Fruit fly (Drosophila melanogaster): ENCODE results near the gene lqfR.

The lqfR gene

dm6 chr3R:22446493-22446892, 35.4 kb downstream of the lqfR start, which contains the start of gene CG12499:
Gene CG12499, minus strand, starts transcription at chr3R:22446587.
- no peak for TF ChIP-seq CG15336 (GFP tag; IDR thresholded peaks at IDR 0.05)
- no peak for TF ChIP-seq OdsH (GFP tag; optimal IDR thresholded peaks at IDR 0.05)
- no peak for TF ChIP-seq Lpt (GFP tag; optimal IDR thresholded peaks at IDR 0.05)
- TF ChIP-seq Sox102F (GFP tag; optimal IDR thresholded peaks at IDR 0.05): no peak
- no peak for TF ChIP-seq Eip93F (GFP tag; optimal IDR thresholded peaks at IDR 0.05)
- no peak for TF ChIP-seq ss (GFP tag; optimal IDR thresholded peaks at IDR 0.05)
- no peak for TF ChIP-seq CG6276 (GFP tag; optimal IDR thresholded peaks at IDR 0.05)
- TF ChIP-seq CG1621 (tag; optimal IDR thresholded peaks at IDR 0.05): no peak
- no peak for TF ChIP-seq CG32006 (GFP tag; optimal IDR thresholded peaks at IDR 0.05)
- no peak for TF ChIP-seq Hr38 (GFP tag; optimal IDR thresholded peaks at IDR 0.05)
- no peak for TF ChIP-seq CG11294 (GFP tag; IDR thresholded peaks at IDR 0.05)
- TF ChIP-seq eg (GFP tag; IDR thresholded peaks at IDR 0.05): no peak
- TF ChIP-seq Hr39 (GFP tag; optimal IDR thresholded peaks at IDR 0.05): no peak
- no peak for TF ChIP-seq esn (GFP tag; optimal IDR thresholded peaks at IDR 0.05)
- TF ChIP-seq Sox14 (GFP tag; optimal IDR thresholded peaks at IDR 0.05): no peak
- no peak for TF ChIP-seq CG8319 (GFP tag; optimal IDR thresholded peaks at IDR 0.05)
- TF ChIP-seq Met (GFP tag; optimal IDR thresholded peaks at IDR 0.05): no peak
- no peak for TF ChIP-seq Gug (GFP tag; IDR thresholded peaks at IDR 0.05)

DNA sequence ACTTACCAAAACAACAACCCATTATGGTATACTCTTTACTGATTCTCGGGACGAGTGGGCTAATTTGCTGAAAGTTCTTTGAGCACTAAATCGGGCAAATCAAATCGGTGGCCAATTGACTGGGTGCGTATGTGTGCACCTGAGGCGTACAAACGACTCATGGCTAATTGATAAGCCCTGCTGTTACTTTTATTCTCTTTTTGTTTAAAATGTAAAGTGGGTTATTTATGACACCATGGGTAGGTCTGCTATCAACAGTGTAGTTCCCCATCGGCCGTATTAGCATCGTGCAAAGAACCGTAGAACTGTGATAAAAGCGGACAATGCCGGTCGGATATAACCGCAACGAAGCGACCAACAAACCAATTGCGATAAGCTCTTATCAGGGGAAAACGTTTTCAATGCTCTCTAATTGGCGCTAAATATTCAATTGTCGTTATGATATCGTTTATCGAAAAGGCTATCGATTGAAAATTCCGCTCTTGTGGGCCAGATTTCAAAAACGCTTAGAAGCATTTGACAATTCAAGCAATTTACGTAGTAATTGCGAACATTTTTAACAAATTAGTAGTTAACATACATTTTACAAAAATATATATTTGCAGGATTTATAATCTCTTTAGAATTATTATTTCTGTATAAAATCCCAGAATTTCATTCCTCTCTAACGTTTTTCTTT, 36.2 kb downstream of the lqfR start, which contains the start of gene CG34288:
TSS of gene CG34288 (minus strand) at position 69 of the 679 bp plus-strand sequence.
- TF ChIP-seq Lpt (GFP tag; optimal IDR thresholded peaks at IDR 0.05) (no peak), CG6163 (GFP tag; IDR thresholded peaks at IDR 0.05) (no peak), CG11294 (GFP tag; IDR thresholded peaks at IDR 0.05) (no peak), CG31627 (GFP tag; optimal IDR thresholded peaks at IDR 0.05) (peak; percentile 19), salr (GFP tag; optimal IDR thresholded peaks at IDR 0.05) (no peak), dsx (GFP tag; optimal IDR thresholded peaks at IDR 0.05; ENCODE audit: poor library complexity, severe bottlenecking) (no peak), acj6 (GFP tag; optimal IDR thresholded peaks at IDR 0.05) (peak; percentile 31), Gug (GFP tag; IDR thresholded peaks at IDR 0.05) (no peak), Sox14 (GFP tag; optimal IDR thresholded peaks at IDR 0.05) (no peak), CG34406 (GFP tag; optimal IDR thresholded peaks at IDR 0.05) (no peak), CG15336 (GFP tag; IDR thresholded peaks at IDR 0.05) (peak; percentile 75), Eip93F (GFP tag; optimal IDR thresholded peaks at IDR 0.05) (peak; percentile 21), CG4318 (GFP tag; optimal IDR thresholded peaks at IDR 0.05) (no peak), CG10669 (GFP tag; optimal IDR thresholded peaks at IDR 0.05) (no peak), OdsH (GFP tag; optimal IDR thresholded peaks at IDR 0.05) (no peak), Blimp-1 (GFP tag; optimal IDR thresholded peaks at IDR 0.05) (peak; percentile 2), achi (GFP tag; optimal IDR thresholded peaks at IDR 0.05) (no peak), CG3919 (GFP tag; optimal IDR thresholded peaks at IDR 0.05) (no peak), CG7368 (GFP tag; optimal IDR thresholded peaks at IDR 0.05) (no peak), lz (GFP tag; optimal IDR thresholded peaks at IDR 0.05) (peak; percentile 32), esn (GFP tag; optimal IDR thresholded peaks at IDR 0.05) (peak; percentile 35), CG3032 (tag; optimal IDR thresholded peaks at IDR 0.05) (no peak)

DNA sequence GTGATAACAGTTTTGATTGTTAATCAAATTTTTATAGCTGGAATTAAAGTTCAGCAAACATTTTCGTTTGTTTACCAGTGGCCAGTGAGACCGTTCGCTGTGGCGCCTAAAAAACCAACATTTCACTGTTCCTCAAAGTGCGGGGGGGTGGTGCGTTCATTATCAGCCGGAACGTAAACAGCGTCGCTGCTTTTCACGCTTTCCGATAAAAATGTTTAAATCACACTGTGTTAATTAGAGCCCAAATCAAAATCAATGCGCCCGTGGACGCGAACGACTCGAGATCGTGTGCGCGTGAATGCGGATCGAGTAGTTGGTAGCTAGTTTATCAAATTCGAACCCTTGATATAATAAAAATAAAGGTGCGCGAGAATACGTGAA, 36.8 kb downstream of the lqfR start, which contains the start of gene CG34376:
TSS of gene CG34376 (plus strand) at position 226 of the 381 bp plus-strand sequence.
- TF ChIP-seq CG11294 (GFP tag; IDR thresholded peaks at IDR 0.05) (no peak), fkh (GFP tag; optimal IDR thresholded peaks at IDR 0.05) (peak; percentile 100), pdm3 (GFP tag; optimal IDR thresholded peaks at IDR 0.05) (no peak), CG6854 (GFP tag; optimal IDR thresholded peaks at IDR 0.05) (peak; percentile 63), Eip93F (GFP tag; optimal IDR thresholded peaks at IDR 0.05) (no peak), CG1621 (tag; optimal IDR thresholded peaks at IDR 0.05) (peak; percentile 94), fd85E (GFP tag; optimal IDR thresholded peaks at IDR 0.05) (no peak), CG10631 (GFP tag; optimal IDR thresholded peaks at IDR 0.05) (peak; percentile 25), CG16779 (tag; optimal IDR thresholded peaks at IDR 0.05) (no peak), CG6792 (GFP tag; optimal IDR thresholded peaks at IDR 0.05) (no peak), CG34406 (GFP tag; optimal IDR thresholded peaks at IDR 0.05) (peak; percentile 13), CG8319 (GFP tag; optimal IDR thresholded peaks at IDR 0.05) (no peak), Met (GFP tag; optimal IDR thresholded peaks at IDR 0.05) (peak; percentile 5), Sox15 (GFP tag; optimal IDR thresholded peaks at IDR 0.05) (no peak), CG3032 (tag; optimal IDR thresholded peaks at IDR 0.05) (peak; percentile 6), Hr4 (GFP tag; optimal IDR thresholded peaks at IDR 0.05) (no peak), acj6 (GFP tag; optimal IDR thresholded peaks at IDR 0.05) (no peak), salr (GFP tag; optimal IDR thresholded peaks at IDR 0.05) (peak in 1 of 2 experiments; percentile 55), vri (GFP tag; optimal IDR thresholded peaks at IDR 0.05) (peak; percentile 18), fd59A (GFP tag; optimal IDR thresholded peaks at IDR 0.05) (no peak), CG6276 (GFP tag; optimal IDR thresholded peaks at IDR 0.05) (no peak), net (GFP tag; optimal IDR thresholded peaks at IDR 0.05) (peak; percentile 46), eg (GFP tag; IDR thresholded peaks at IDR 0.05) (peak; percentile 83), topi (GFP tag; optimal IDR thresholded peaks at IDR 0.05) (peak; percentile 0), CG15336 (GFP tag; IDR thresholded peaks at IDR 0.05) (no peak), CG3919 (GFP tag; optimal IDR thresholded peaks at IDR 0.05) (peak; percentile 18), Hr38 (GFP tag; optimal IDR thresholded peaks at IDR 0.05) (no peak), CG4318 (GFP tag; optimal IDR thresholded peaks at IDR 0.05) (peak; percentile 27)
